Fruit fly (Drosophila melanogaster): ENCODE measurements around the gene CG14969.
A peak's percentile ranks its signal among the peaks of the same experiment; 100 is the strongest.

The CG14969 gene

DNA sequence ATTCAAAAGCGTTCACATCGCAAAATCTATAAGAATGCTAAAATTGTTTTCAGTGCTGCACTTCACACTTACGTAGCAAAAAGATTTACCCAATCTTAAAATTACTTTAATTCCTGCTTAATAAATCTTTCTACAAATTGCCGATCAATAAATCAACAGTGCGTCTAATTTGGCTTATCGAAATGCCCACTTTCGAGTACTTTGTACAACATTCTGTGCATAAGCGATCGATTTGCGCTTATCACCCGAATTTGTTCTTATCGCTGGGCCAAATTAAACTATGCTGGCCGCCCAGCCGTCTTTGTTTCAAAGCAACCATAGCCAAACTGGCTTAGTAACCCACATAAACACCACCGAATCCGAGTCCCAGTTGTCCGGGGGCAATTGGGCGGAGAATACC lies 28.3 kb downstream of the CG14969 start (continued):
- TF ChIP-seq unc-4 (GFP tag; IDR thresholded peaks at IDR 0.05; ENCODE audit: partially characterized antibody) (no peak), Dip2 (GFP tag; IDR thresholded peaks at IDR 0.05) (no peak), vfl (GFP tag; optimal IDR thresholded peaks at IDR 0.05) (no peak), Xbp1 (GFP tag; optimal IDR thresholded peaks at IDR 0.05) (no peak), nmo (GFP tag; optimal IDR thresholded peaks at IDR 0.05) (no peak), CG2120 (GFP tag; optimal IDR thresholded peaks at IDR 0.05) (no peak), CG13123 (GFP tag; optimal IDR thresholded peaks at IDR 0.05) (no peak), Ravus (GFP tag; IDR thresholded peaks at IDR 0.05) (no peak), HLH4C (GFP tag; IDR thresholded peaks at IDR 0.05; ENCODE audit: partially characterized antibody) (no peak), kah (GFP tag; optimal IDR thresholded peaks at IDR 0.05) (no peak), CG33557 (GFP tag; optimal IDR thresholded peaks at IDR 0.05) (no peak), Sry-δ (GFP tag; optimal IDR thresholded peaks at IDR 0.05) (no peak), D (optimal IDR thresholded peaks at IDR 0.05) (no peak), D (GFP tag; optimal IDR thresholded peaks at IDR 0.05) (no peak), CG7839 (tag; optimal IDR thresholded peaks at IDR 0.05) (no peak), CrebB (tag; optimal IDR thresholded peaks at IDR 0.05) (no peak), onecut (GFP tag; IDR thresholded peaks at IDR 0.05) (no peak), Dll (GFP tag; IDR thresholded peaks at IDR 0.05; ENCODE audit: partially characterized antibody) (no peak), CG7372 (GFP tag; IDR thresholded peaks at IDR 0.05) (no peak), bsh (GFP tag; optimal IDR thresholded peaks at IDR 0.05) (no peak), tna (GFP tag; IDR thresholded peaks at IDR 0.05; ENCODE audit: partially characterized antibody) (no peak), ewg (GFP tag; optimal IDR thresholded peaks at IDR 0.05) (no peak), Lim3 (GFP tag; IDR thresholded peaks at IDR 0.05) (no peak), HmgZ (tag; optimal IDR thresholded peaks at IDR 0.05) (no peak), CG1792 (GFP tag; optimal IDR thresholded peaks at IDR 0.05) (no peak), zf30C (GFP tag; optimal IDR thresholded peaks at IDR 0.05) (no peak), lmd (GFP tag; IDR thresholded peaks at IDR 0.05) (no peak), eyg (GFP tag; optimal IDR thresholded peaks at IDR 0.05) (no peak), CG14014 (GFP tag; IDR thresholded peaks at IDR 0.05) (no peak), Pdp1 (GFP tag; optimal IDR thresholded peaks at IDR 0.05) (peak in 1 of 2 experiments; percentile 15), Dek (tag; optimal IDR thresholded peaks at IDR 0.05) (no peak), Sry-β (GFP tag; optimal IDR thresholded peaks at IDR 0.05) (no peak), CG2678 (tag; optimal IDR thresholded peaks at IDR 0.05) (peak; percentile 8), chm (GFP tag; IDR thresholded peaks at IDR 0.05) (0 out of 2 replicates have a peak, but pooled peaks have one; percentile 18), CG10979 (tag; optimal IDR thresholded peaks at IDR 0.05) (no peak), CG31441 (GFP tag; IDR thresholded peaks at IDR 0.05) (no peak), BtbVII (GFP tag; optimal IDR thresholded peaks at IDR 0.05) (no peak), CG6813 (GFP tag; optimal IDR thresholded peaks at IDR 0.05) (peak; percentile 1), gsb (GFP tag; IDR thresholded peaks at IDR 0.05) (no peak), Hr78 (GFP tag; optimal IDR thresholded peaks at IDR 0.05) (no peak), Hand (GFP tag; optimal IDR thresholded peaks at IDR 0.05) (no peak), CG17361 (GFP tag; IDR thresholded peaks at IDR 0.05) (no peak), vnd (GFP tag; IDR thresholded peaks at IDR 0.05; ENCODE audit: partially characterized antibody) (0 out of 3 replicates have a peak, but pooled peaks have one; percentile 40), CG15479 (GFP tag; optimal IDR thresholded peaks at IDR 0.05) (peak; percentile 17), CG14667 (GFP tag; IDR thresholded peaks at IDR 0.05) (no peak), chif (GFP tag; optimal IDR thresholded peaks at IDR 0.05) (no peak), tap (tag; optimal IDR thresholded peaks at IDR 0.05) (no peak), fru (optimal IDR thresholded peaks at IDR 0.05) (no peak), CG11398 (GFP tag; optimal IDR thresholded peaks at IDR 0.05) (no peak), CG17829 (tag; optimal IDR thresholded peaks at IDR 0.05) (no peak), CG12391 (tag; optimal IDR thresholded peaks at IDR 0.05) (no peak)
